Fruit fly (Drosophila melanogaster) whole organism, embryonic: Measurements from ENCODE around the gene CG31548.

Experiments
- Atf6 ChIP-seq: fragments of 200-800 bp; sonication (Bioruptor generic); IDR thresholded peaks from 2 replicates; pipeline ENCODE4 v1.3.6; 2022; ENCODE audit warnings: missing biosample characterization, missing genetic modification characterization
- BEAF-32 ChIP-seq: fragments of 200-800 bp; sonication (Bioruptor generic); optimal IDR thresholded peaks from 3 replicates; lab custom pipeline; 2017; ENCODE audit warnings: missing biosample characterization, missing genetic modification characterization, mild to moderate bottlenecking, moderate library complexity, missing genetic modification reagents
- CG10274 ChIP-seq: fragments of 200-800 bp; sonication (Bioruptor generic); optimal IDR thresholded peaks from 3 replicates; lab custom pipeline; 2017; ENCODE audit warnings: missing biosample characterization, mild to moderate bottlenecking, missing genetic modification characterization
- CG10366 ChIP-seq: fragments of 200-800 bp; sonication (Bioruptor generic); IDR thresholded peaks from 2 replicates; pipeline ENCODE4 v1.3.6; 2022; ENCODE audit warnings: missing biosample characterization, missing genetic modification characterization
- CG10543 ChIP-seq: fragments of 200-800 bp; sonication (Bioruptor generic); optimal IDR thresholded peaks from 3 replicates; lab custom pipeline; 2017; ENCODE audit warnings: missing biosample characterization, mild to moderate bottlenecking, missing genetic modification characterization, moderate library complexity
- CG10654 ChIP-seq: fragments of 200-800 bp; sonication (Bioruptor generic); optimal IDR thresholded peaks from 2 replicates; lab custom pipeline; 2016; ENCODE audit warnings: missing biosample characterization, missing genetic modification characterization
- CG10979 ChIP-seq: fragments of 200-800 bp; sonication (Bioruptor generic); optimal IDR thresholded peaks from 2 replicates; lab custom pipeline; 2018; ENCODE audit warnings: missing biosample characterization, mild to moderate bottlenecking, missing genetic modification characterization, moderate library complexity
- CG12104 ChIP-seq: fragments of 200-800 bp; sonication (Bioruptor generic); optimal IDR thresholded peaks from 3 replicates; lab custom pipeline; 2016; ENCODE audit warnings: missing biosample characterization, missing genetic modification characterization
- CG12236 ChIP-seq: fragments of 200-800 bp; sonication (Bioruptor generic); optimal IDR thresholded peaks from 2 replicates; lab custom pipeline; 2016; ENCODE audit warnings: missing biosample characterization, missing genetic modification characterization
- CG13894 ChIP-seq: fragments of 200-800 bp; sonication (Bioruptor generic); optimal IDR thresholded peaks from 3 replicates; lab custom pipeline; 2018; ENCODE audit warnings: missing biosample characterization, mild to moderate bottlenecking, missing genetic modification characterization, moderate library complexity
- CG15073 ChIP-seq: fragments of 200-800 bp; sonication (Bioruptor generic); optimal IDR thresholded peaks from 2 replicates; lab custom pipeline; 2016; ENCODE audit warnings: missing biosample characterization, missing genetic modification characterization
- CG15479 ChIP-seq: fragments of 200-800 bp; sonication (Bioruptor generic); optimal IDR thresholded peaks from 3 replicates; lab custom pipeline; 2019; ENCODE audit warnings: missing biosample characterization, mild to moderate bottlenecking, missing genetic modification characterization, moderate library complexity
- CG16863 ChIP-seq: fragments of 200-800 bp; sonication (Bioruptor generic); optimal IDR thresholded peaks from 3 replicates; lab custom pipeline; 2016; ENCODE audit warnings: missing biosample characterization, missing genetic modification characterization
- CG1792 ChIP-seq: fragments of 200-800 bp; sonication (Bioruptor generic); optimal IDR thresholded peaks from 2 replicates; lab custom pipeline; 2016; ENCODE audit warnings: missing biosample characterization, missing genetic modification characterization
- CG18599 ChIP-seq: fragments of 200-800 bp; sonication (Bioruptor generic); optimal IDR thresholded peaks from 3 replicates; lab custom pipeline; 2017; ENCODE audit warnings: missing biosample characterization, missing genetic modification characterization, mild to moderate bottlenecking, moderate library complexity, missing genetic modification reagents
- CG2120 ChIP-seq: fragments of 200-800 bp; sonication (Bioruptor generic); optimal IDR thresholded peaks from 3 replicates; lab custom pipeline; 2016; ENCODE audit warnings: missing biosample characterization, missing genetic modification characterization
- CG30020 ChIP-seq: fragments of 200-800 bp; optimal IDR thresholded peaks from 2 replicates; lab custom pipeline; 2019; ENCODE audit warnings: missing biosample characterization, mild to moderate bottlenecking, missing genetic modification characterization, moderate library complexity
- CG30403 ChIP-seq: fragments of 200-800 bp; sonication (Bioruptor generic); optimal IDR thresholded peaks from 3 replicates; lab custom pipeline; 2016; ENCODE audit warnings: missing biosample characterization, missing genetic modification characterization
- CG31365 ChIP-seq: fragments of 200-800 bp; sonication (Bioruptor generic); optimal IDR thresholded peaks from 2 replicates; lab custom pipeline; 2018; ENCODE audit warnings: missing biosample characterization, mild to moderate bottlenecking, missing genetic modification characterization
- CG3163 ChIP-seq: fragments of 200-800 bp; sonication (Bioruptor generic); optimal IDR thresholded peaks from 3 replicates; lab custom pipeline; 2016; ENCODE audit warnings: missing biosample characterization, missing genetic modification characterization
- CG34376 ChIP-seq: fragments of 200-800 bp; sonication (Bioruptor generic); optimal IDR thresholded peaks from 2 replicates; lab custom pipeline; 2018; ENCODE audit warnings: missing biosample characterization, mild to moderate bottlenecking, missing genetic modification characterization
- CG34422 ChIP-seq: fragments of 200-800 bp; sonication (Bioruptor generic); IDR thresholded peaks from 3 replicates; pipeline ENCODE4 v1.3.6; 2022; ENCODE audit warnings: missing biosample characterization, missing genetic modification characterization
- CG4360 ChIP-seq: fragments of 200-800 bp; sonication (Bioruptor generic); IDR thresholded peaks from 2 replicates; pipeline ENCODE4 v1.3.6; 2022; ENCODE audit warnings: missing biosample characterization, missing genetic modification characterization
- CG6175 ChIP-seq: fragments of 200-800 bp; sonication (Bioruptor generic); IDR thresholded peaks from 3 replicates; pipeline ENCODE4 v1.3.6; 2022; ENCODE audit warnings: missing biosample characterization, missing genetic modification characterization
- CG6689 ChIP-seq: fragments of 200-800 bp; sonication (Bioruptor generic); IDR thresholded peaks from 2 replicates; pipeline ENCODE4 v1.3.6; 2022; ENCODE audit warnings: missing biosample characterization, missing genetic modification characterization
- CG6765 ChIP-seq: fragments of 200-800 bp; sonication (Bioruptor generic); optimal IDR thresholded peaks from 3 replicates; lab custom pipeline; 2017; ENCODE audit warnings: missing biosample characterization, mild to moderate bottlenecking, missing genetic modification characterization
- CG7271 ChIP-seq: fragments of 200-800 bp; sonication (Bioruptor generic); optimal IDR thresholded peaks from 2 replicates; lab custom pipeline; 2018; ENCODE audit warnings: missing biosample characterization, mild to moderate bottlenecking, missing genetic modification characterization, moderate library complexity
- CG9797 ChIP-seq: fragments of 200-800 bp; sonication (Bioruptor generic); optimal IDR thresholded peaks from 3 replicates; lab custom pipeline; 2018; ENCODE audit warnings: missing biosample characterization, mild to moderate bottlenecking, missing genetic modification characterization
- CHES-1-like ChIP-seq: fragments of 200-800 bp; sonication (Bioruptor generic); optimal IDR thresholded peaks from 2 replicates; lab custom pipeline; 2016; ENCODE audit warnings: missing biosample characterization, missing genetic modification characterization
- CkIIα-i1 ChIP-seq: fragments of 200-800 bp; sonication (Bioruptor generic); IDR thresholded peaks from 2 replicates; pipeline ENCODE4 v1.3.6; 2022; ENCODE audit warnings: missing biosample characterization, missing genetic modification characterization
- CoRest ChIP-seq: fragments of 200-800 bp; sonication (Bioruptor generic); optimal IDR thresholded peaks from 3 replicates; lab custom pipeline; 2018; ENCODE audit warnings: missing biosample characterization, mild to moderate bottlenecking, missing genetic modification characterization, moderate library complexity
- Dfd ChIP-seq, 2 experiments: fragments of >200 bp; optimal IDR thresholded peaks; 2 replicates each; lab custom pipeline; 2017; ENCODE audit warnings: missing biosample characterization in 2 of 2, missing genetic modification characterization in 2 of 2
- Dip3 ChIP-seq: fragments of 200-800 bp; sonication (Bioruptor generic); optimal IDR thresholded peaks from 3 replicates; lab custom pipeline; 2016; ENCODE audit warnings: missing biosample characterization, missing genetic modification characterization
- E2f2 ChIP-seq: fragments of 200-800 bp; sonication (Bioruptor generic); IDR thresholded peaks from 2 replicates; pipeline ENCODE4 v1.3.6; 2022; ENCODE audit warnings: missing biosample characterization, missing genetic modification characterization
- Hr39 ChIP-seq: fragments of >200 bp; optimal IDR thresholded peaks from 2 replicates; lab custom pipeline; 2017
- MTF-1 ChIP-seq: fragments of 200-800 bp; sonication (Bioruptor generic); optimal IDR thresholded peaks from 2 replicates; lab custom pipeline; 2018; ENCODE audit warnings: missing biosample characterization, mild to moderate bottlenecking, missing genetic modification characterization, borderline replicate concordance
- Max ChIP-seq: fragments of 200-800 bp; sonication (Bioruptor generic); optimal IDR thresholded peaks from 2 replicates; lab custom pipeline; 2016; ENCODE audit warnings: missing biosample characterization, mild to moderate bottlenecking, missing genetic modification characterization
- Myb ChIP-seq: fragments of 200-800 bp; sonication (Bioruptor generic); optimal IDR thresholded peaks from 2 replicates; lab custom pipeline; 2016; ENCODE audit warnings: missing biosample characterization, missing genetic modification characterization
- Nf-YB ChIP-seq: fragments of 200-800 bp; sonication (Bioruptor generic); optimal IDR thresholded peaks from 3 replicates; lab custom pipeline; 2019; ENCODE audit warnings: missing biosample characterization, mild to moderate bottlenecking, missing genetic modification characterization, moderate library complexity
- Rfx ChIP-seq: fragments of 200-800 bp; sonication (Bioruptor generic); IDR thresholded peaks from 2 replicates; pipeline ENCODE4 v1.3.6; 2022; ENCODE audit warnings: missing biosample characterization, missing genetic modification characterization
- Xbp1 ChIP-seq: fragments of 200-800 bp; sonication (Bioruptor generic); optimal IDR thresholded peaks from 3 replicates; lab custom pipeline; 2016; ENCODE audit warnings: missing biosample characterization, mild to moderate bottlenecking, missing genetic modification characterization
- YL-1 ChIP-seq: fragments of 200-800 bp; sonication (Bioruptor generic); optimal IDR thresholded peaks from 3 replicates; lab custom pipeline; 2017; ENCODE audit warnings: missing biosample characterization, mild to moderate bottlenecking, missing genetic modification characterization
- cas ChIP-seq: fragments of 200-800 bp; sonication (Bioruptor generic); IDR thresholded peaks from 2 replicates; pipeline ENCODE4 v1.3.6; 2022; ENCODE audit warnings: missing biosample characterization, missing genetic modification characterization
- emc ChIP-seq: fragments of 200-800 bp; sonication (Bioruptor generic); optimal IDR thresholded peaks from 2 replicates; lab custom pipeline; 2016; ENCODE audit warnings: missing biosample characterization, missing genetic modification characterization
- fd96Cb ChIP-seq: fragments of 200-800 bp; sonication (Bioruptor generic); optimal IDR thresholded peaks from 2 replicates; lab custom pipeline; 2018; ENCODE audit warnings: missing biosample characterization, mild to moderate bottlenecking, missing genetic modification characterization, moderate library complexity
- insv ChIP-seq, 2 experiments: fragments of 200-800 bp; sonication (Bioruptor generic); optimal IDR thresholded peaks; 3 replicates each; lab custom pipeline; 2016 to 2018; ENCODE audit warnings: missing biosample characterization in 2 of 2, missing genetic modification characterization in 2 of 2
- pho ChIP-seq: fragments of 200-800 bp; sonication (Bioruptor generic); optimal IDR thresholded peaks from 2 replicates; lab custom pipeline; 2016; ENCODE audit warnings: missing biosample characterization, missing genetic modification characterization
- rib ChIP-seq: fragments of 200-800 bp; sonication (Bioruptor generic); IDR thresholded peaks from 2 replicates; pipeline ENCODE4 v1.3.6; 2022; ENCODE audit warnings: missing biosample characterization, missing genetic modification characterization
- salm ChIP-seq: fragments of 200-800 bp; sonication (Bioruptor generic); optimal IDR thresholded peaks from 2 replicates; lab custom pipeline; 2018; ENCODE audit warnings: missing biosample characterization, mild to moderate bottlenecking, missing genetic modification characterization
- tap ChIP-seq: fragments of 200-800 bp; optimal IDR thresholded peaks from 3 replicates; lab custom pipeline; 2019; ENCODE audit warnings: missing biosample characterization, mild to moderate bottlenecking, missing genetic modification characterization, moderate library complexity

Gene CG31548

dm6 chr3R:5660198-5660893, 23.7 kb upstream of the CG31548 start, which contains the start of gene Wdr33 (continued):
- TF ChIP-seq YL-1 = peak; percentile 14
- no peak for TF ChIP-seq CG12236 (GFP tag; lab: Kevin White, UChicago)
- TF ChIP-seq Hr39 (lab: Kevin White, UChicago) = no peak
- no peak for TF ChIP-seq Dip3 (GFP tag; lab: Kevin White, UChicago)
- TF ChIP-seq BEAF-32 (GFP tag; lab: Kevin White, UChicago) = peak; percentile 82
- no peak for TF ChIP-seq Nf-YB (GFP tag; lab: Kevin White, UChicago)
- no peak for TF ChIP-seq pho (GFP tag; lab: Kevin White, UChicago)
- TF ChIP-seq CkIIα-i1 (GFP tag; lab: Robert Waterston, UW) = no peak
- TF ChIP-seq CG15073 = no peak
- TF ChIP-seq CG10274 (GFP tag; lab: Kevin White, UChicago) = no peak
- peak; percentile 29 for TF ChIP-seq tap (tag; lab: Kevin White, UChicago)
- TF ChIP-seq CG3163 (GFP tag; lab: Kevin White, UChicago) = no peak
- TF ChIP-seq CG18599 (GFP tag; lab: Kevin White, UChicago) = peak; percentile 12
- TF ChIP-seq CG30020 (tag; lab: Kevin White, UChicago) = peak; percentile 35
- TF ChIP-seq CG10543 = no peak
- TF ChIP-seq CG10979 (tag; lab: Kevin White, UChicago) = no peak
- peak; percentile 27 for TF ChIP-seq CG12104
- TF ChIP-seq CG34422 = peak; percentile 14; the same call in 1 of the 3 replicates
- no peak for TF ChIP-seq CG16863
- TF ChIP-seq salm (tag; lab: Kevin White, UChicago) = no peak
- no peak for TF ChIP-seq CG6175
- TF ChIP-seq CG31365 = no peak
- TF ChIP-seq E2f2 = no peak
- no peak for TF ChIP-seq insv (GFP tag; optimal IDR thresholded peaks at IDR 0.05; lab: Kevin White, UChicago)
- no peak for TF ChIP-seq CG6765
- no peak for TF ChIP-seq CG7271 (tag; lab: Kevin White, UChicago)
- TF ChIP-seq Myb = peak; percentile 5
- TF ChIP-seq CG4360 = no peak
- no peak; the same call in 1 of the 2 replicates for TF ChIP-seq Rfx (GFP tag; lab: Robert Waterston, UW)
- peak; percentile 38; the same call in 1 of the 2 replicates for TF ChIP-seq CG10366 (GFP tag; lab: Robert Waterston, UW)
- peak; percentile 52 for TF ChIP-seq Xbp1
- TF ChIP-seq CHES-1-like (GFP tag; lab: Kevin White, UChicago) = no peak
- TF ChIP-seq Dfd (GFP tag; optimal IDR thresholded peaks at IDR 0.05; lab: Kevin White, UChicago) = no peak
- TF ChIP-seq CG2120 (GFP tag; lab: Kevin White, UChicago) = no peak
- TF ChIP-seq CoRest (tag; lab: Kevin White, UChicago) = peak; percentile 71
- TF ChIP-seq Atf6 (GFP tag; lab: Robert Waterston, UW) = no peak
- no peak for TF ChIP-seq CG1792 (GFP tag; lab: Kevin White, UChicago)
- peak; percentile 18 for TF ChIP-seq CG10654 (GFP tag; lab: Kevin White, UChicago)
- TF ChIP-seq MTF-1 (GFP tag; lab: Kevin White, UChicago) = no peak
- TF ChIP-seq CG15479 (GFP tag; lab: Kevin White, UChicago) = no peak
- TF ChIP-seq Max (GFP tag; lab: Kevin White, UChicago) = no peak
- TF ChIP-seq CG34376 = no peak
- no peak for TF ChIP-seq CG13894 (tag; lab: Kevin White, UChicago)
- TF ChIP-seq cas (GFP tag; lab: Robert Waterston, UW) = no peak
- TF ChIP-seq CG6689 (GFP tag; lab: Robert Waterston, UW) = 0 out of 2 replicates have a peak, but pooled peaks have one; percentile 4
- peak; percentile 49 for TF ChIP-seq fd96Cb (tag; lab: Kevin White, UChicago)
- peak; percentile 58 for TF ChIP-seq CG30403 (GFP tag; lab: Kevin White, UChicago)
- TF ChIP-seq emc (GFP tag; lab: Kevin White, UChicago) = no peak
- no peak for TF ChIP-seq rib
- no peak for TF ChIP-seq CG9797
